Worm (Caenorhabditis elegans): ENCODE measurements around the gene ZC412.10.
A peak's percentile ranks its signal among the peaks of the same experiment; 100 is the strongest.
"Not testable (repeated sequence)": the region's sequence is repeated elsewhere in the genome, so short reads cannot be mapped to it uniquely, and the experiment has no call there.

The ZC412.10 gene

ce11 chrV:14830267-14831175, 46.1 kb downstream of the ZC412.10 start:
- TF ChIP-seq mls-2 (tag; optimal IDR thresholded peaks at IDR 0.05) (no peak), sem-2 (GFP tag; optimal IDR thresholded peaks at IDR 0.05) (no peak), nhr-76 (tag; optimal IDR thresholded peaks at IDR 0.05) (no peak), ceh-39 (tag; optimal IDR thresholded peaks at IDR 0.05) (no peak), nhr-28 (tag; optimal IDR thresholded peaks at IDR 0.05) (no peak), ces-1 (GFP tag; optimal IDR thresholded peaks at IDR 0.05) (no peak), lin-32 (GFP tag; optimal IDR thresholded peaks at IDR 0.05) (no peak), blmp-1 (tag; optimal IDR thresholded peaks at IDR 0.05) (no peak), lin-13 (tag; optimal IDR thresholded peaks at IDR 0.05) (no peak), tbx-8 (GFP tag; optimal IDR thresholded peaks at IDR 0.05) (no peak), mab-5 (tag; optimal IDR thresholded peaks at IDR 0.05) (no peak), unc-62 (GFP tag; optimal IDR thresholded peaks at IDR 0.05) (no peak), unc-39 (tag; optimal IDR thresholded peaks at IDR 0.05) (no peak), pha-4 (tag; optimal IDR thresholded peaks at IDR 0.05) (peak; percentile 30), cnd-1 (tag; optimal IDR thresholded peaks at IDR 0.05) (no peak), nhr-2 (tag; optimal IDR thresholded peaks at IDR 0.05) (peak; percentile 80), sptf-1 (tag; optimal IDR thresholded peaks at IDR 0.05) (no peak), snpc-4 (tag; optimal IDR thresholded peaks at IDR 0.05) (no peak), drap-1 (GFP tag; optimal IDR thresholded peaks at IDR 0.05) (peak; percentile 68), bed-3 (GFP tag; optimal IDR thresholded peaks at IDR 0.05) (no peak), nhr-12 (tag; optimal IDR thresholded peaks at IDR 0.05) (no peak), ceh-43 (GFP tag; optimal IDR thresholded peaks at IDR 0.05) (no peak), ham-2 (GFP tag; optimal IDR thresholded peaks at IDR 0.05) (no peak), nhr-237 (tag; optimal IDR thresholded peaks at IDR 0.05) (no peak), elt-3 (tag; optimal IDR thresholded peaks at IDR 0.05) (no peak), flh-1 (GFP tag; optimal IDR thresholded peaks at IDR 0.05) (no peak), unc-120 (tag; optimal IDR thresholded peaks at IDR 0.05; ENCODE audit: poor library complexity, severe bottlenecking) (peak; percentile 63), M03D4.4 (tag; optimal IDR thresholded peaks at IDR 0.05) (peak; percentile 5), ztf-11 (tag; optimal IDR thresholded peaks at IDR 0.05) (no peak), zip-8 (tag; optimal IDR thresholded peaks at IDR 0.05) (no peak), lsy-2 (tag; optimal IDR thresholded peaks at IDR 0.05) (no peak), ceh-83 (GFP tag; optimal IDR thresholded peaks at IDR 0.05) (no peak), hlh-1 (tag; optimal IDR thresholded peaks at IDR 0.05) (peak; percentile 66), mep-1 (tag; optimal IDR thresholded peaks at IDR 0.05) (no peak), elt-1 (tag; optimal IDR thresholded peaks at IDR 0.05; ENCODE audit: borderline replicate concordance, insufficient read depth) (no peak)

- peak; percentile 34 for TF ChIP-seq ceh-83 (GFP tag; optimal IDR thresholded peaks at IDR 0.05)
- no peak for TF ChIP-seq ces-1 (GFP tag; optimal IDR thresholded peaks at IDR 0.05)
- peak; percentile 16 for TF ChIP-seq sem-2 (GFP tag; optimal IDR thresholded peaks at IDR 0.05)
These were observed 48.2 kb downstream of the ZC412.10 start for ce11 chrV:14828407-14828806.

- TF ChIP-seq unc-62 (GFP tag; optimal IDR thresholded peaks at IDR 0.05); nhr-76 (tag; optimal IDR thresholded peaks at IDR 0.05); ham-2 (GFP tag; optimal IDR thresholded peaks at IDR 0.05): not testable (repeated sequence)
These were observed 49.7 kb downstream of the ZC412.10 start, which contains the start of gene nspa-8 for ce11 chrV:14826952-14827351. TSS of gene nspa-8 (minus strand) at chrV:14827052.

Measured in whole organism, mixed stage, embryonic.